Worm (Caenorhabditis elegans) whole organism, L1 larva: ENCODE measurements around the gene Y49F6B.20.

Source experiments
- aha-1 ChIP-seq: fragments of 150-350 bp; optimal IDR thresholded peaks from 2 replicates; lab custom pipeline; 2014; ENCODE audit warnings: missing biosample characterization, missing genetic modification characterization
- blmp-1 ChIP-seq: fragments of 150-350 bp; optimal IDR thresholded peaks from 2 replicates; lab custom pipeline; 2014; ENCODE audit warnings: missing biosample characterization, missing genetic modification characterization
- ceh-8 ChIP-seq: fragments of 200-800 bp; sonication (Bioruptor generic); optimal IDR thresholded peaks from 2 replicates; lab custom pipeline; 2018; ENCODE audit warnings: mild to moderate bottlenecking, missing genetic modification characterization, moderate library complexity, missing compliant biosample characterization
- ceh-82 ChIP-seq, 3 experiments: fragments of 150-350 bp in 1 of 3; sonication (generic microtip) in 2 of 3; optimal IDR thresholded peaks; 2 replicates each; lab custom pipeline; 2014 to 2017; ENCODE audit warnings: missing biosample characterization in 3 of 3, missing genetic modification characterization in 3 of 3
- ceh-88 ChIP-seq: fragments of 200-800 bp; sonication (Bioruptor generic); IDR thresholded peaks from 2 replicates; pipeline ENCODE4 v1.3.6; 2022; ENCODE audit warnings: missing genetic modification characterization, missing compliant biosample characterization
- ces-1 ChIP-seq: fragments of 150-350 bp; optimal IDR thresholded peaks from 2 replicates; lab custom pipeline; 2014; ENCODE audit warnings: missing biosample characterization, missing genetic modification reagents, missing genetic modification characterization
- dpl-1 ChIP-seq, 3 experiments: fragments of 150-350 bp in 2 of 3; sonication (generic microtip) in 1 of 3; optimal IDR thresholded peaks; 2 replicates each; lab custom pipeline; 2014 to 2017; ENCODE audit warnings: missing biosample characterization in 3 of 3, missing genetic modification characterization in 3 of 3, missing genetic modification reagents in 3 of 3
- efl-1 ChIP-seq, 4 experiments: fragments of 150-350 bp; optimal IDR thresholded peaks in 3 of 4; peaks in 1 of 4; 1 replicate in 1 of 4; 2 replicates in 3 of 4; lab custom pipeline; 2014; ENCODE audit warnings: missing biosample characterization in 2 of 4, missing genetic modification characterization in 2 of 4, missing genetic modification reagents in 2 of 4
- egl-13 ChIP-seq: sonication (generic microtip); optimal IDR thresholded peaks from 2 replicates; lab custom pipeline; 2016; ENCODE audit warnings: missing genotype, missing genetic modification reagents, missing genetic modification characterization, missing compliant biosample characterization
- egl-27 ChIP-seq, 2 experiments: fragments of 150-350 bp in 1 of 2; sonication (generic microtip); optimal IDR thresholded peaks; 3 replicates each; lab custom pipeline; 2017 to 2018; ENCODE audit warnings: missing biosample characterization in 2 of 2, missing genetic modification characterization in 2 of 2, missing genetic modification reagents in 2 of 2
- fkh-10 ChIP-seq: sonication (generic microtip); optimal IDR thresholded peaks from 2 replicates; lab custom pipeline; 2017; ENCODE audit warnings: missing biosample characterization, missing genetic modification reagents, missing genetic modification characterization
- fkh-8 ChIP-seq: sonication (generic microtip); optimal IDR thresholded peaks from 2 replicates; lab custom pipeline; 2016; ENCODE audit warnings: mild to moderate bottlenecking, missing genetic modification characterization, missing compliant biosample characterization
- hlh-17 ChIP-seq: fragments of 200-800 bp; sonication (Bioruptor generic); optimal IDR thresholded peaks from 2 replicates; lab custom pipeline; 2018; ENCODE audit warnings: missing genetic modification characterization, mild to moderate bottlenecking, missing compliant biosample characterization, moderate library complexity, borderline replicate concordance
- isw-1 ChIP-seq: fragments of 200-800 bp; sonication (Bioruptor generic); IDR thresholded peaks from 2 replicates; pipeline ENCODE4 v1.3.6; 2022; ENCODE audit warnings: missing genetic modification characterization, missing compliant biosample characterization
- lin-14 ChIP-seq: fragments of 200-800 bp; sonication (Bioruptor generic); optimal IDR thresholded peaks from 2 replicates; lab custom pipeline; 2018; ENCODE audit warnings: mild to moderate bottlenecking, missing genetic modification characterization, moderate library complexity, missing compliant biosample characterization
- lin-35 ChIP-seq, 2 experiments: fragments of 150-350 bp; optimal IDR thresholded peaks; 2 replicates each; lab custom pipeline; 2014; ENCODE audit warnings: missing biosample characterization in 2 of 2, missing genetic modification characterization in 2 of 2, missing genetic modification reagents in 2 of 2
- lsy-2 ChIP-seq, 2 experiments: fragments of 150-350 bp; optimal IDR thresholded peaks; 2 replicates each; lab custom pipeline; 2014; ENCODE audit warnings: missing biosample characterization in 2 of 2, missing genetic modification characterization in 2 of 2
- mdl-1 ChIP-seq, 2 experiments: fragments of 150-350 bp; optimal IDR thresholded peaks; 2 replicates each; lab custom pipeline; 2014 to 2017; ENCODE audit warnings: missing biosample characterization in 2 of 2, missing genetic modification characterization in 2 of 2, inconsistent platforms in 1 of 2
- mep-1 ChIP-seq: fragments of 150-350 bp; optimal IDR thresholded peaks from 2 replicates; lab custom pipeline; 2014; ENCODE audit warnings: missing biosample characterization, missing genetic modification characterization
- nhr-11 ChIP-seq: fragments of 150-350 bp; optimal IDR thresholded peaks from 2 replicates; lab custom pipeline; 2014; ENCODE audit warnings: missing biosample characterization, missing genetic modification characterization
- nhr-12 ChIP-seq: sonication (generic microtip); optimal IDR thresholded peaks from 2 replicates; lab custom pipeline; 2017; ENCODE audit warnings: missing biosample characterization, missing genetic modification characterization
- nhr-47 ChIP-seq: sonication (generic microtip); optimal IDR thresholded peaks from 2 replicates; lab custom pipeline; 2016; ENCODE audit warnings: mild to moderate bottlenecking, missing genetic modification characterization, moderate library complexity, missing compliant biosample characterization
- nhr-71 ChIP-seq: sonication (generic microtip); optimal IDR thresholded peaks from 2 replicates; lab custom pipeline; 2016; ENCODE audit warnings: mild to moderate bottlenecking, missing genetic modification characterization, moderate library complexity, missing compliant biosample characterization
- skn-1 ChIP-seq: fragments of 150-350 bp; optimal IDR thresholded peaks from 2 replicates; lab custom pipeline; 2014; ENCODE audit warnings: missing biosample characterization, missing genetic modification characterization
- snpc-4 ChIP-seq: fragments of 150-350 bp; optimal IDR thresholded peaks from 2 replicates; lab custom pipeline; 2014; ENCODE audit warnings: missing biosample characterization, missing genetic modification characterization
- sox-4 ChIP-seq: sonication (generic microtip); optimal IDR thresholded peaks from 2 replicates; lab custom pipeline; 2016; ENCODE audit warnings: missing genetic modification characterization, missing compliant biosample characterization
- swsn-7 ChIP-seq: sonication (generic microtip); optimal IDR thresholded peaks from 2 replicates; lab custom pipeline; 2016; ENCODE audit warnings: missing genetic modification characterization, missing compliant biosample characterization
- tbx-2 ChIP-seq: sonication (generic microtip); optimal IDR thresholded peaks from 2 replicates; lab custom pipeline; 2016; ENCODE audit warnings: missing genetic modification characterization, missing compliant biosample characterization
- tlp-1 ChIP-seq: fragments of 150-350 bp; optimal IDR thresholded peaks from 2 replicates; lab custom pipeline; 2014; ENCODE audit warnings: missing biosample characterization, missing genetic modification characterization
- unc-30 ChIP-seq: sonication (generic microtip); optimal IDR thresholded peaks from 2 replicates; lab custom pipeline; 2017; ENCODE audit warnings: missing biosample characterization, missing genetic modification characterization
- unc-62 ChIP-seq: fragments of 150-350 bp; optimal IDR thresholded peaks from 2 replicates; lab custom pipeline; 2014; ENCODE audit warnings: missing biosample characterization, missing genetic modification reagents, missing genetic modification characterization
- unc-86 ChIP-seq: sonication (generic microtip); optimal IDR thresholded peaks from 2 replicates; lab custom pipeline; 2016; ENCODE audit warnings: missing genetic modification characterization, missing compliant biosample characterization
- zip-4 ChIP-seq: fragments of 200-800 bp; sonication (Bioruptor generic); optimal IDR thresholded peaks from 2 replicates; lab custom pipeline; 2018; ENCODE audit warnings: mild to moderate bottlenecking, missing genetic modification characterization, moderate library complexity, missing compliant biosample characterization

Gene Y49F6B.20

ce11 chrII:3436412-3436811, 34.0 kb downstream of the Y49F6B.20 start, which contains the start of gene skpo-2:
Gene skpo-2, minus strand, starts transcription at chrII:3436512.
- TF ChIP-seq ceh-82 (tag; optimal IDR thresholded peaks at IDR 0.05; lab: Kevin White, UChicago) (no peak), tlp-1 (tag; lab: Kevin White, UChicago) (no peak), egl-27 (tag; optimal IDR thresholded peaks at IDR 0.05; lab: Kevin White, UChicago) (no peak), unc-30 (no peak), aha-1 (tag; lab: Kevin White, UChicago) (no peak), blmp-1 (no peak), nhr-11 (tag; lab: Kevin White, UChicago) (no peak), ces-1 (GFP tag; lab: Kevin White, UChicago) (no peak), ceh-88 (GFP tag; lab: Robert Waterston, UW) (no peak), skn-1 (no peak), dpl-1 (GFP tag; optimal IDR thresholded peaks at IDR 0.05; lab: Kevin White, UChicago) (no peak)

DNA sequence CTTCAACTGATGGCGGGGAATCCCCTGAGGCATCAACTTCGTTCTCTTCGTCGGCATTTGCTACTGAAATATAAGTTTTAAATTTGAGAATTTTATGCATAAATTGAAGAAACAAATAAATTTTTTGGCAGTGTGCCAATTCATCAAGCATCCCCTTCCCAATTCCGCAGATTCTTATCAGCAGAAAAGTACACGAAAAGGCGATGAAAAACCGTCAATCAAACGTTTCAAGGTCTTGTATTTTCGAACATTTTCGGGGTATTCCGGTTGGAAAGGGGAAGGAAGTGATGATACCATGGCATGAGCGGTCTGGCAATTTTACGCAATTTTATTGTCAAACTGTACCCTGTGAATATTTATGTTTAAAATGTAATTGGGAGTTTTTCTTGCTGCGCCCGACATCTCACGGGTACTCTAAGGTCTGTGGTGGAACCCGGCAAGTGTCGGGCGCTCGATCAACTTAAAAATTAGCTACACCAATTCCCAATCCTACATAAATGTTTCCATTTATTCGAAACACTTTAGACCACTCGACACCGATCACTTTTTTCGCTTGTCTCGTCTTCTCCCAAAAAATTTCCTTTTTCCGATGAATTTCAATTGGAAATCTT, 35.5 kb downstream of the Y49F6B.20 start:
- TF ChIP-seq lin-14 (GFP tag; lab: Kevin White, UChicago) (peak; percentile 37), snpc-4 (tag; lab: Kevin White, UChicago) (peak; percentile 75), egl-13 (no peak)
- TF ChIP-seq, all 84 proteins: peak for 2

- TF ChIP-seq hlh-17 (GFP tag; lab: Kevin White, UChicago), result no peak
- TF ChIP-seq zip-4 (GFP tag; lab: Kevin White, UChicago), result no peak
Measured at ce11 chrII:3429400-3429799, 41.0 kb downstream of the Y49F6B.20 start, which contains the start of gene C16C8.18. Gene C16C8.18, plus strand, starts transcription at chrII:3429700.

ce11 chrII:3428158-3428704, 42.2 kb downstream of the Y49F6B.20 start:
- no peak for TF ChIP-seq snpc-4 (tag; lab: Kevin White, UChicago)
- peak; percentile 47 for TF ChIP-seq isw-1 (GFP tag; lab: Robert Waterston, UW)
- TF ChIP-seq fkh-8, result peak; percentile 62
- TF ChIP-seq lsy-2 (tag; optimal IDR thresholded peaks at IDR 0.05; lab: Kevin White, UChicago), result peak in 1 of 2 experiments; percentile 39
- TF ChIP-seq egl-27 (tag; optimal IDR thresholded peaks at IDR 0.05; lab: Kevin White, UChicago), result no peak
- TF ChIP-seq fkh-10 (GFP tag; lab: Kevin White, UChicago), result peak; percentile 48
- peak in 1 of 3 experiments; percentile 46 for TF ChIP-seq ceh-82 (tag; optimal IDR thresholded peaks at IDR 0.05; lab: Kevin White, UChicago)
- peak; percentile 88 for TF ChIP-seq lin-14 (GFP tag; lab: Kevin White, UChicago)
- no peak for TF ChIP-seq unc-62 (GFP tag; lab: Kevin White, UChicago)
- peak; percentile 17 to 38 for TF ChIP-seq efl-1 (optimal IDR thresholded peaks at IDR 0.05; lab: Kevin White, UChicago)
- no peak for TF ChIP-seq efl-1 (GFP tag; optimal IDR thresholded peaks at IDR 0.05 in 1 of 2; lab: Kevin White, UChicago)
- TF ChIP-seq ces-1 (GFP tag; lab: Kevin White, UChicago), result peak; percentile 49
- no peak for TF ChIP-seq sox-4 (tag; lab: Kevin White, UChicago)
- no peak for TF ChIP-seq ceh-88 (GFP tag; lab: Robert Waterston, UW)
- TF ChIP-seq mep-1 (tag; lab: Kevin White, UChicago), result peak; percentile 17
- TF ChIP-seq lin-35 (GFP tag; optimal IDR thresholded peaks at IDR 0.05; lab: Kevin White, UChicago), result peak in 1 of 2 experiments; percentile 9
- no peak for TF ChIP-seq nhr-12 (tag; lab: Kevin White, UChicago)
- TF ChIP-seq nhr-71 (tag; lab: Kevin White, UChicago), result peak; percentile 16
- TF ChIP-seq ceh-8, result no peak
- TF ChIP-seq nhr-47 (tag; lab: Kevin White, UChicago), result peak; percentile 48
- TF ChIP-seq unc-86 (tag; lab: Kevin White, UChicago), result peak; percentile 32
- no peak for TF ChIP-seq mdl-1 (tag; optimal IDR thresholded peaks at IDR 0.05; lab: Kevin White, UChicago)
- TF ChIP-seq dpl-1 (GFP tag; optimal IDR thresholded peaks at IDR 0.05; lab: Kevin White, UChicago), result peak in 1 of 3 experiments; percentile 26
- peak; percentile 25 for TF ChIP-seq swsn-7
- no peak for TF ChIP-seq tbx-2 (tag; lab: Kevin White, UChicago)
- TF ChIP-seq zip-4 (GFP tag; lab: Kevin White, UChicago), result no peak
